Worm (Caenorhabditis elegans): ENCODE measurements around the gene M151.7.

M151.7 gene

ce11 chrII:3598721-3599120, 23.4 kb upstream of the M151.7 start, which contains the start of gene Y49F6A.11:
Gene Y49F6A.11, minus strand, starts transcription at chrII:3598821.
- TF ChIP-seq ceh-13 (GFP tag; optimal IDR thresholded peaks at IDR 0.05), result no peak
- TF ChIP-seq tra-4 (tag; optimal IDR thresholded peaks at IDR 0.05), result no peak
- TF ChIP-seq hmg-4 (GFP tag; optimal IDR thresholded peaks at IDR 0.05), result no peak
- TF ChIP-seq hnd-1 (tag; optimal IDR thresholded peaks at IDR 0.05), result no peak
- TF ChIP-seq F13C5.2 (tag; optimal IDR thresholded peaks at IDR 0.05), result no peak
- no peak for TF ChIP-seq scrt-1 (GFP tag; IDR thresholded peaks at IDR 0.05)
- TF ChIP-seq ceh-36 (tag; optimal IDR thresholded peaks at IDR 0.05), result no peak
- TF ChIP-seq tbx-11 (GFP tag; IDR thresholded peaks at IDR 0.05), result no peak
- no peak for TF ChIP-seq aly-1 (tag; optimal IDR thresholded peaks at IDR 0.05)
- no peak for TF ChIP-seq ama-1 (optimal IDR thresholded peaks at IDR 0.05)
- TF ChIP-seq flt-1 (GFP tag; IDR thresholded peaks at IDR 0.05), result no peak

ce11 chrII:3604578-3604977, 17.5 kb upstream of the M151.7 start:
- TF ChIP-seq ets-7 (tag; optimal IDR thresholded peaks at IDR 0.05), result no peak
- no peak for TF ChIP-seq hmbx-1 (tag; optimal IDR thresholded peaks at IDR 0.05)
- no peak for TF ChIP-seq ceh-13 (GFP tag; optimal IDR thresholded peaks at IDR 0.05)
- TF ChIP-seq ceh-36 (tag; optimal IDR thresholded peaks at IDR 0.05), result no peak
- no peak for TF ChIP-seq B0310.2 (tag; optimal IDR thresholded peaks at IDR 0.05)
- no peak for TF ChIP-seq hmg-4 (GFP tag; optimal IDR thresholded peaks at IDR 0.05)
- no peak for TF ChIP-seq sea-1 (GFP tag; conservative IDR thresholded peaks at IDR 0.05)
- TF ChIP-seq pes-1 (GFP tag; IDR thresholded peaks at IDR 0.05), result no peak
- TF ChIP-seq scrt-1 (GFP tag; IDR thresholded peaks at IDR 0.05), result no peak
- TF ChIP-seq hnd-1 (tag; optimal IDR thresholded peaks at IDR 0.05), result no peak
- no peak for TF ChIP-seq aly-1 (tag; optimal IDR thresholded peaks at IDR 0.05)
- TF ChIP-seq ama-1 (optimal IDR thresholded peaks at IDR 0.05), result no peak
- no peak for TF ChIP-seq tbx-37 (GFP tag; conservative IDR thresholded peaks at IDR 0.05)
- no peak for TF ChIP-seq tbx-11 (GFP tag; IDR thresholded peaks at IDR 0.05)
- no peak for TF ChIP-seq flt-1 (GFP tag; IDR thresholded peaks at IDR 0.05)
- TF ChIP-seq F13C5.2 (tag; optimal IDR thresholded peaks at IDR 0.05), result no peak
- TF ChIP-seq tra-4 (tag; optimal IDR thresholded peaks at IDR 0.05), result no peak

ce11 chrII:3609764-3610163, 12.3 kb upstream of the M151.7 start, which contains the start of gene Y49F6A.5:
Gene Y49F6A.5, minus strand, starts transcription at chrII:3609864.
- TF ChIP-seq flt-1 (GFP tag; IDR thresholded peaks at IDR 0.05) (no peak), ets-7 (tag; optimal IDR thresholded peaks at IDR 0.05) (no peak), scrt-1 (GFP tag; IDR thresholded peaks at IDR 0.05) (no peak), tbx-37 (GFP tag; conservative IDR thresholded peaks at IDR 0.05) (no peak), hnd-1 (tag; optimal IDR thresholded peaks at IDR 0.05) (no peak), pes-1 (GFP tag; IDR thresholded peaks at IDR 0.05) (no peak)

- TF ChIP-seq sea-1 (GFP tag; conservative IDR thresholded peaks at IDR 0.05) (no peak), pes-1 (GFP tag; IDR thresholded peaks at IDR 0.05) (no peak), ama-1 (optimal IDR thresholded peaks at IDR 0.05) (no peak), B0310.2 (tag; optimal IDR thresholded peaks at IDR 0.05) (no peak), hnd-1 (tag; optimal IDR thresholded peaks at IDR 0.05) (no peak), ceh-36 (tag; optimal IDR thresholded peaks at IDR 0.05) (no peak), tbx-11 (GFP tag; IDR thresholded peaks at IDR 0.05) (no peak), aly-1 (tag; optimal IDR thresholded peaks at IDR 0.05) (no peak), ets-7 (tag; optimal IDR thresholded peaks at IDR 0.05) (no peak), ceh-13 (GFP tag; optimal IDR thresholded peaks at IDR 0.05) (no peak), hmbx-1 (tag; optimal IDR thresholded peaks at IDR 0.05) (no peak)
Observed at ce11 chrII:3616615-3617014, 5.5 kb upstream of the M151.7 start.

ce11 chrII:3617512-3617911, 4.6 kb upstream of the M151.7 start, which contains the start of gene F40E12.1:
Gene F40E12.1, plus strand, starts transcription at chrII:3617812.
- no peak for TF ChIP-seq tbx-37 (GFP tag; conservative IDR thresholded peaks at IDR 0.05)
- TF ChIP-seq tra-4 (tag; optimal IDR thresholded peaks at IDR 0.05), result no peak
- no peak for TF ChIP-seq F13C5.2 (tag; optimal IDR thresholded peaks at IDR 0.05)
- no peak for TF ChIP-seq ceh-13 (GFP tag; optimal IDR thresholded peaks at IDR 0.05)
- no peak for TF ChIP-seq tbx-11 (GFP tag; IDR thresholded peaks at IDR 0.05)
- no peak for TF ChIP-seq sea-1 (GFP tag; conservative IDR thresholded peaks at IDR 0.05)
- no peak for TF ChIP-seq hmbx-1 (tag; optimal IDR thresholded peaks at IDR 0.05)
- no peak for TF ChIP-seq flt-1 (GFP tag; IDR thresholded peaks at IDR 0.05)
- no peak for TF ChIP-seq hmg-4 (GFP tag; optimal IDR thresholded peaks at IDR 0.05)
- no peak for TF ChIP-seq B0310.2 (tag; optimal IDR thresholded peaks at IDR 0.05)

ce11 chrII:3620862-3621261, 1.3 kb upstream of the M151.7 start:
- no peak for TF ChIP-seq ceh-13 (GFP tag; optimal IDR thresholded peaks at IDR 0.05)
- no peak for TF ChIP-seq tbx-11 (GFP tag; IDR thresholded peaks at IDR 0.05)
- no peak for TF ChIP-seq scrt-1 (GFP tag; IDR thresholded peaks at IDR 0.05)
- no peak for TF ChIP-seq flt-1 (GFP tag; IDR thresholded peaks at IDR 0.05)
- TF ChIP-seq ama-1 (optimal IDR thresholded peaks at IDR 0.05), result no peak
- no peak for TF ChIP-seq aly-1 (tag; optimal IDR thresholded peaks at IDR 0.05)
- no peak for TF ChIP-seq hmg-4 (GFP tag; optimal IDR thresholded peaks at IDR 0.05)
- TF ChIP-seq pes-1 (GFP tag; IDR thresholded peaks at IDR 0.05), result no peak
- TF ChIP-seq tra-4 (tag; optimal IDR thresholded peaks at IDR 0.05), result no peak
- TF ChIP-seq hnd-1 (tag; optimal IDR thresholded peaks at IDR 0.05), result no peak
- no peak for TF ChIP-seq ceh-36 (tag; optimal IDR thresholded peaks at IDR 0.05)
- no peak for TF ChIP-seq F13C5.2 (tag; optimal IDR thresholded peaks at IDR 0.05)
- no peak for TF ChIP-seq B0310.2 (tag; optimal IDR thresholded peaks at IDR 0.05)
- no peak for TF ChIP-seq ets-7 (tag; optimal IDR thresholded peaks at IDR 0.05)
- no peak for TF ChIP-seq hmbx-1 (tag; optimal IDR thresholded peaks at IDR 0.05)

- no peak for TF ChIP-seq ceh-13 (GFP tag; optimal IDR thresholded peaks at IDR 0.05)
- TF ChIP-seq scrt-1 (GFP tag; IDR thresholded peaks at IDR 0.05), result no peak
- TF ChIP-seq ceh-36 (tag; optimal IDR thresholded peaks at IDR 0.05), result no peak
- TF ChIP-seq tra-4 (tag; optimal IDR thresholded peaks at IDR 0.05), result no peak
- no peak for TF ChIP-seq tbx-11 (GFP tag; IDR thresholded peaks at IDR 0.05)
- no peak for TF ChIP-seq hmg-4 (GFP tag; optimal IDR thresholded peaks at IDR 0.05)
- no peak for TF ChIP-seq B0310.2 (tag; optimal IDR thresholded peaks at IDR 0.05)
- no peak for TF ChIP-seq aly-1 (tag; optimal IDR thresholded peaks at IDR 0.05)
- TF ChIP-seq ama-1 (optimal IDR thresholded peaks at IDR 0.05), result no peak
- TF ChIP-seq pes-1 (GFP tag; IDR thresholded peaks at IDR 0.05), result no peak
- no peak for TF ChIP-seq hnd-1 (tag; optimal IDR thresholded peaks at IDR 0.05)
- TF ChIP-seq F13C5.2 (tag; optimal IDR thresholded peaks at IDR 0.05), result no peak
- TF ChIP-seq hmbx-1 (tag; optimal IDR thresholded peaks at IDR 0.05), result no peak
- no peak for TF ChIP-seq tbx-37 (GFP tag; conservative IDR thresholded peaks at IDR 0.05)
- no peak for TF ChIP-seq flt-1 (GFP tag; IDR thresholded peaks at IDR 0.05)
- no peak for TF ChIP-seq ets-7 (tag; optimal IDR thresholded peaks at IDR 0.05)
- no peak for TF ChIP-seq sea-1 (GFP tag; conservative IDR thresholded peaks at IDR 0.05)
Observed at ce11 chrII:3626872-3627271, 4.8 kb downstream of the M151.7 start, which contains the start of gene M151.3. Gene M151.3, plus strand, starts transcription at chrII:3627172.
